Worm (Caenorhabditis elegans) whole organism, early embryonic: ENCODE results near the gene srw-86.
A peak's percentile ranks its signal among the peaks of the same experiment; 100 is the strongest.

Experiments used
- B0310.2 ChIP-seq: sonication (generic microtip); optimal IDR thresholded peaks from 2 replicates; lab custom pipeline; 2016; ENCODE audit warnings: mild to moderate bottlenecking, missing genetic modification characterization, missing compliant biosample characterization
- F13C5.2 ChIP-seq: sonication (generic microtip); optimal IDR thresholded peaks from 2 replicates; lab custom pipeline; 2017; ENCODE audit warnings: mild to moderate bottlenecking, missing genetic modification characterization, inconsistent platforms, missing compliant biosample characterization
- aly-1 ChIP-seq: sonication (generic microtip); optimal IDR thresholded peaks from 2 replicates; lab custom pipeline; 2016; ENCODE audit warnings: missing genetic modification characterization, missing compliant biosample characterization
- ama-1 ChIP-seq: fragments of 150-350 bp; optimal IDR thresholded peaks from 2 replicates; lab custom pipeline; 2014
- ceh-13 ChIP-seq: fragments of 200-800 bp; sonication (Bioruptor generic); optimal IDR thresholded peaks from 2 replicates; lab custom pipeline; 2018; ENCODE audit warnings: mild to moderate bottlenecking, missing genetic modification characterization, missing compliant biosample characterization
- ceh-36 ChIP-seq: sonication (generic microtip); optimal IDR thresholded peaks from 2 replicates; lab custom pipeline; 2016; ENCODE audit warnings: missing genetic modification characterization, inconsistent platforms, missing compliant biosample characterization
- ets-7 ChIP-seq: sonication (generic microtip); optimal IDR thresholded peaks from 2 replicates; lab custom pipeline; 2016; ENCODE audit warnings: missing genotype, missing genetic modification characterization, missing compliant biosample characterization
- flt-1 ChIP-seq: fragments of 200-800 bp; sonication (Bioruptor generic); IDR thresholded peaks from 2 replicates; pipeline ENCODE4 v1.3.6; 2022; ENCODE audit warnings: missing genetic modification characterization, missing compliant biosample characterization
- hmbx-1 ChIP-seq: sonication (generic microtip); optimal IDR thresholded peaks from 2 replicates; lab custom pipeline; 2016; ENCODE audit warnings: mild to moderate bottlenecking, missing genetic modification characterization, missing compliant biosample characterization
- hmg-4 ChIP-seq: fragments of 200-800 bp; sonication (Bioruptor generic); optimal IDR thresholded peaks from 2 replicates; lab custom pipeline; 2018; ENCODE audit warnings: mild to moderate bottlenecking, missing genetic modification characterization, missing compliant biosample characterization
- hnd-1 ChIP-seq: sonication (generic microtip); optimal IDR thresholded peaks from 2 replicates; lab custom pipeline; 2016; ENCODE audit warnings: missing genetic modification characterization, missing compliant biosample characterization
- pes-1 ChIP-seq: fragments of 200-800 bp; sonication (Bioruptor generic); IDR thresholded peaks from 2 replicates; pipeline ENCODE4 v1.3.6; 2022; ENCODE audit warnings: missing genetic modification reagents, missing genetic modification characterization, missing compliant biosample characterization
- scrt-1 ChIP-seq: fragments of 200-800 bp; sonication (Bioruptor generic); IDR thresholded peaks from 2 replicates; pipeline ENCODE4 v1.3.6; 2022; ENCODE audit warnings: missing genetic modification characterization, missing compliant biosample characterization
- sea-1 ChIP-seq: fragments of 200-800 bp; sonication (Bioruptor generic); conservative IDR thresholded peaks from 2 replicates; pipeline ENCODE4 v1.3.6; 2022; ENCODE audit warnings: missing genetic modification characterization, missing compliant biosample characterization
- tbx-11 ChIP-seq: fragments of 200-800 bp; sonication (Bioruptor generic); IDR thresholded peaks from 2 replicates; pipeline ENCODE4 v1.3.6; 2022; ENCODE audit warnings: missing genetic modification characterization, missing compliant biosample characterization
- tbx-37 ChIP-seq: fragments of 200-800 bp; sonication (Bioruptor generic); conservative IDR thresholded peaks from 2 replicates; pipeline ENCODE4 v1.3.6; 2022; ENCODE audit warnings: missing genetic modification reagents, missing genetic modification characterization, missing compliant biosample characterization
- tra-4 ChIP-seq: sonication (generic microtip); optimal IDR thresholded peaks from 2 replicates; lab custom pipeline; 2017; ENCODE audit warnings: missing genetic modification characterization, missing compliant biosample characterization

The srw-86 gene

ce11 chrV:19431036-19431435 is 30.5 kb upstream of the srw-86 start, which contains the start of gene srw-85:
srw-85 (minus strand) TSS chrV:19431136.
- TF ChIP-seq hnd-1 (tag; lab: Kevin White, UChicago), result no peak
- TF ChIP-seq hmbx-1 (tag; lab: Kevin White, UChicago), result no peak
- no peak for TF ChIP-seq pes-1 (GFP tag; lab: Robert Waterston, UW)
- no peak for TF ChIP-seq B0310.2
- TF ChIP-seq aly-1 (tag; lab: Kevin White, UChicago), result no peak
- no peak for TF ChIP-seq tbx-11
- no peak for TF ChIP-seq hmg-4 (GFP tag; lab: Kevin White, UChicago)

ce11 chrV:19430351-19430913 is 29.9 kb upstream of the srw-86 start:
- TF ChIP-seq hmbx-1 (tag; lab: Kevin White, UChicago) (no peak), ceh-36 (tag; lab: Kevin White, UChicago) (peak; percentile 50), F13C5.2 (tag; lab: Kevin White, UChicago) (no peak), pes-1 (GFP tag; lab: Robert Waterston, UW) (no peak), B0310.2 (no peak), aly-1 (tag; lab: Kevin White, UChicago) (no peak), hmg-4 (GFP tag; lab: Kevin White, UChicago) (peak; percentile 26)

ce11 chrV:19429605-19430004 is 29.1 kb upstream of the srw-86 start:
- TF ChIP-seq tbx-11, result no peak
- TF ChIP-seq hmg-4 (GFP tag; lab: Kevin White, UChicago), result no peak
- TF ChIP-seq sea-1 (GFP tag; lab: Robert Waterston, UW), result no peak
- no peak for TF ChIP-seq ets-7
- no peak for TF ChIP-seq flt-1
- no peak for TF ChIP-seq F13C5.2 (tag; lab: Kevin White, UChicago)
- TF ChIP-seq tbx-37 (GFP tag; lab: Robert Waterston, UW), result no peak
- no peak for TF ChIP-seq aly-1 (tag; lab: Kevin White, UChicago)

ce11 chrV:19428936-19429335 is 28.4 kb upstream of the srw-86 start:
- TF ChIP-seq ceh-36 (tag; lab: Kevin White, UChicago), result no peak
- no peak for TF ChIP-seq hnd-1 (tag; lab: Kevin White, UChicago)
- TF ChIP-seq flt-1, result no peak
- TF ChIP-seq ceh-13 (GFP tag; lab: Kevin White, UChicago), result no peak
- TF ChIP-seq ama-1 (lab: Kevin White, UChicago), result no peak
- TF ChIP-seq tra-4 (tag; lab: Kevin White, UChicago), result no peak
- TF ChIP-seq aly-1 (tag; lab: Kevin White, UChicago), result no peak
- no peak for TF ChIP-seq tbx-11
- no peak for TF ChIP-seq pes-1 (GFP tag; lab: Robert Waterston, UW)
- TF ChIP-seq F13C5.2 (tag; lab: Kevin White, UChicago), result no peak
- TF ChIP-seq B0310.2, result no peak
- no peak for TF ChIP-seq hmg-4 (GFP tag; lab: Kevin White, UChicago)
- no peak for TF ChIP-seq tbx-37 (GFP tag; lab: Robert Waterston, UW)
- TF ChIP-seq ets-7, result no peak
- TF ChIP-seq sea-1 (GFP tag; lab: Robert Waterston, UW), result no peak
- no peak for TF ChIP-seq hmbx-1 (tag; lab: Kevin White, UChicago)
- no peak for TF ChIP-seq scrt-1 (GFP tag; lab: Robert Waterston, UW)

- no peak for TF ChIP-seq pes-1 (GFP tag; lab: Robert Waterston, UW)
- no peak for TF ChIP-seq tbx-37 (GFP tag; lab: Robert Waterston, UW)
- no peak for TF ChIP-seq ama-1 (lab: Kevin White, UChicago)
- TF ChIP-seq scrt-1 (GFP tag; lab: Robert Waterston, UW), result no peak
- TF ChIP-seq hnd-1 (tag; lab: Kevin White, UChicago), result no peak
- no peak for TF ChIP-seq sea-1 (GFP tag; lab: Robert Waterston, UW)
- TF ChIP-seq tra-4 (tag; lab: Kevin White, UChicago), result no peak
- TF ChIP-seq hmbx-1 (tag; lab: Kevin White, UChicago), result no peak
- TF ChIP-seq ets-7, result no peak
- no peak for TF ChIP-seq hmg-4 (GFP tag; lab: Kevin White, UChicago)
- no peak for TF ChIP-seq tbx-11
- no peak for TF ChIP-seq F13C5.2 (tag; lab: Kevin White, UChicago)
- TF ChIP-seq B0310.2, result no peak
- TF ChIP-seq flt-1, result no peak
- no peak for TF ChIP-seq ceh-13 (GFP tag; lab: Kevin White, UChicago)
- TF ChIP-seq aly-1 (tag; lab: Kevin White, UChicago), result no peak
- TF ChIP-seq ceh-36 (tag; lab: Kevin White, UChicago), result no peak
These were observed 27.6 kb upstream of the srw-86 start for ce11 chrV:19428097-19428496.

ce11 chrV:19421131-19421530 is 20.6 kb upstream of the srw-86 start, which contains the start of gene C25F9.2:
C25F9.2 (plus strand) TSS chrV:19421471.
- TF ChIP-seq tbx-11, result no peak
- no peak for TF ChIP-seq B0310.2
- TF ChIP-seq pes-1 (GFP tag; lab: Robert Waterston, UW), result no peak
- no peak for TF ChIP-seq ceh-13 (GFP tag; lab: Kevin White, UChicago)
- no peak for TF ChIP-seq hnd-1 (tag; lab: Kevin White, UChicago)

- TF ChIP-seq ceh-36 (tag; lab: Kevin White, UChicago) (no peak), sea-1 (GFP tag; lab: Robert Waterston, UW) (no peak), pes-1 (GFP tag; lab: Robert Waterston, UW) (no peak), hnd-1 (tag; lab: Kevin White, UChicago) (no peak), scrt-1 (GFP tag; lab: Robert Waterston, UW) (no peak), hmbx-1 (tag; lab: Kevin White, UChicago) (no peak), B0310.2 (no peak), tbx-37 (GFP tag; lab: Robert Waterston, UW) (no peak), flt-1 (no peak), tra-4 (tag; lab: Kevin White, UChicago) (no peak), hmg-4 (GFP tag; lab: Kevin White, UChicago) (no peak), ama-1 (lab: Kevin White, UChicago) (no peak), tbx-11 (no peak), aly-1 (tag; lab: Kevin White, UChicago) (no peak), ceh-13 (GFP tag; lab: Kevin White, UChicago) (no peak), F13C5.2 (tag; lab: Kevin White, UChicago) (no peak), ets-7 (no peak)
These were observed 17.3 kb upstream of the srw-86 start, which contains the start of gene C25F9.15 for ce11 chrV:19417836-19418235. C25F9.15 (plus strand) TSS chrV:19418136.
